Fruit fly (Drosophila melanogaster) whole organism, embryonic: ENCODE results near the gene Mlc-c.

ENCODE experiments used
- Atf6 ChIP-seq: fragments of 200-800 bp; sonication (Bioruptor generic); IDR thresholded peaks from 2 replicates; pipeline ENCODE4 v1.3.6; 2022; ENCODE audit warnings: missing biosample characterization, missing genetic modification characterization
- Awh ChIP-seq: fragments of 200-800 bp; sonication (Bioruptor generic); IDR thresholded peaks from 2 replicates; pipeline ENCODE4, ENCODE4 v1.3.6; 2022; ENCODE audit warnings: missing biosample characterization, missing genetic modification characterization
- CG10209 ChIP-seq: fragments of 200-800 bp; sonication (Bioruptor generic); optimal IDR thresholded peaks from 3 replicates; lab custom pipeline; 2017; ENCODE audit warnings: missing biosample characterization, mild to moderate bottlenecking, missing genetic modification characterization, missing genetic modification reagents
- CG10431 ChIP-seq: fragments of 200-800 bp; sonication (Bioruptor generic); optimal IDR thresholded peaks from 3 replicates; lab custom pipeline; 2018; ENCODE audit warnings: missing biosample characterization, mild to moderate bottlenecking, missing genetic modification characterization
- CG10462 ChIP-seq: fragments of 200-800 bp; sonication (Bioruptor generic); optimal IDR thresholded peaks from 2 replicates; lab custom pipeline; 2016; ENCODE audit warnings: missing biosample characterization, missing genetic modification characterization
- CG10654 ChIP-seq: fragments of 200-800 bp; sonication (Bioruptor generic); optimal IDR thresholded peaks from 2 replicates; lab custom pipeline; 2016; ENCODE audit warnings: missing biosample characterization, missing genetic modification characterization
- CG12659 ChIP-seq: fragments of 200-800 bp; sonication (Bioruptor generic); optimal IDR thresholded peaks from 3 replicates; lab custom pipeline; 2017; ENCODE audit warnings: mild to moderate bottlenecking, missing biosample characterization, missing genetic modification reagents, missing genetic modification characterization
- CG12769 ChIP-seq: fragments of 200-800 bp; sonication (Bioruptor generic); optimal IDR thresholded peaks from 2 replicates; lab custom pipeline; 2019; ENCODE audit warnings: missing biosample characterization, mild to moderate bottlenecking, missing genetic modification characterization, moderate library complexity
- CG1529 ChIP-seq: fragments of 200-800 bp; sonication (Bioruptor generic); optimal IDR thresholded peaks from 3 replicates; lab custom pipeline; 2018; ENCODE audit warnings: missing biosample characterization, missing genetic modification characterization
- CG1603 ChIP-seq: fragments of 200-800 bp; sonication (Bioruptor generic); optimal IDR thresholded peaks from 2 replicates; lab custom pipeline; 2019; ENCODE audit warnings: missing biosample characterization, mild to moderate bottlenecking, missing genetic modification characterization, moderate library complexity
- CG16815 ChIP-seq: fragments of 200-800 bp; sonication (Bioruptor generic); optimal IDR thresholded peaks from 3 replicates; lab custom pipeline; 2017; ENCODE audit warnings: missing biosample characterization, mild to moderate bottlenecking, missing genetic modification characterization
- CG17361 ChIP-seq: fragments of 200-800 bp; sonication (Bioruptor generic); IDR thresholded peaks from 3 replicates; pipeline ENCODE4 v1.3.6; 2022; ENCODE audit warnings: missing biosample characterization, missing genetic modification characterization
- CG17829 ChIP-seq: fragments of 200-800 bp; optimal IDR thresholded peaks from 2 replicates; lab custom pipeline; 2019; ENCODE audit warnings: missing biosample characterization, mild to moderate bottlenecking, missing genetic modification characterization, moderate library complexity
- CG1832 ChIP-seq: fragments of 200-800 bp; sonication (Bioruptor generic); optimal IDR thresholded peaks from 2 replicates; lab custom pipeline; 2017; ENCODE audit warnings: missing biosample characterization, mild to moderate bottlenecking, missing genetic modification characterization, inconsistent platforms
- CG2120 ChIP-seq: fragments of 200-800 bp; sonication (Bioruptor generic); optimal IDR thresholded peaks from 3 replicates; lab custom pipeline; 2016; ENCODE audit warnings: missing biosample characterization, missing genetic modification characterization
- CG32532 ChIP-seq: fragments of 200-800 bp; sonication (Bioruptor generic); IDR thresholded peaks from 2 replicates; pipeline ENCODE4 v1.3.6; 2022; ENCODE audit warnings: missing biosample characterization, missing genetic modification characterization
- CG32772 ChIP-seq: fragments of 200-800 bp; sonication (Bioruptor generic); IDR thresholded peaks from 2 replicates; pipeline ENCODE4 v1.3.6; 2022; ENCODE audit warnings: missing biosample characterization, missing genetic modification characterization
- CG3726 ChIP-seq: fragments of 200-800 bp; sonication (Bioruptor generic); IDR thresholded peaks from 3 replicates; pipeline ENCODE4, ENCODE4 v1.3.6; 2022; ENCODE audit warnings: missing biosample characterization, missing genetic modification characterization
- CG4424 ChIP-seq: fragments of 200-800 bp; sonication (Bioruptor generic); optimal IDR thresholded peaks from 3 replicates; lab custom pipeline; 2016; ENCODE audit warnings: missing biosample characterization, missing genetic modification characterization
- CG4730 ChIP-seq: fragments of 200-800 bp; sonication (Bioruptor generic); IDR thresholded peaks from 2 replicates; pipeline ENCODE4 v1.3.6; 2022; ENCODE audit warnings: missing biosample characterization, missing genetic modification characterization
- CG5180 ChIP-seq: fragments of 200-800 bp; sonication (Bioruptor generic); optimal IDR thresholded peaks from 3 replicates; lab custom pipeline; 2017; ENCODE audit warnings: missing biosample characterization, missing genetic modification characterization, mild to moderate bottlenecking, moderate library complexity, missing genetic modification reagents
- CG7963 ChIP-seq: fragments of 200-800 bp; sonication (Bioruptor generic); IDR thresholded peaks from 3 replicates; pipeline ENCODE4 v1.3.6; 2022; ENCODE audit warnings: missing biosample characterization, missing genetic modification characterization; ENCODE audit not compliant: partially characterized antibody
- CG8944 ChIP-seq: fragments of 200-800 bp; sonication (Bioruptor generic); optimal IDR thresholded peaks from 3 replicates; lab custom pipeline; 2016; ENCODE audit warnings: missing biosample characterization, missing genetic modification characterization
- Deaf1 ChIP-seq: fragments of 200-800 bp; optimal IDR thresholded peaks from 3 replicates; lab custom pipeline; 2019; ENCODE audit warnings: missing biosample characterization, mild to moderate bottlenecking, missing genetic modification characterization, moderate library complexity
- Hmr ChIP-seq: fragments of 200-800 bp; sonication (Bioruptor generic); optimal IDR thresholded peaks from 3 replicates; lab custom pipeline; 2017; ENCODE audit warnings: mild to moderate bottlenecking, missing biosample characterization, missing genetic modification reagents, missing genetic modification characterization
- Hr3 ChIP-seq: fragments of 200-800 bp; sonication (Bioruptor generic); optimal IDR thresholded peaks from 3 replicates; lab custom pipeline; 2016; ENCODE audit warnings: missing biosample characterization, missing genetic modification characterization
- MBD-R2 ChIP-seq: fragments of 200-800 bp; sonication (Bioruptor generic); IDR thresholded peaks from 2 replicates; pipeline ENCODE4 v1.3.6; 2022; ENCODE audit warnings: missing biosample characterization, missing genetic modification characterization
- Myb ChIP-seq: fragments of 200-800 bp; sonication (Bioruptor generic); optimal IDR thresholded peaks from 2 replicates; lab custom pipeline; 2016; ENCODE audit warnings: missing biosample characterization, missing genetic modification characterization
- Sox102F ChIP-seq: fragments of 200-800 bp; sonication (Bioruptor generic); optimal IDR thresholded peaks from 2 replicates; lab custom pipeline; 2018; ENCODE audit warnings: missing biosample characterization, mild to moderate bottlenecking, missing genetic modification characterization, moderate library complexity
- Spps ChIP-seq: fragments of 200-800 bp; sonication (Bioruptor generic); optimal IDR thresholded peaks from 2 replicates; lab custom pipeline; 2018; ENCODE audit warnings: missing biosample characterization, mild to moderate bottlenecking, missing genetic modification characterization
- Taf1 ChIP-seq: fragments of 200-800 bp; sonication (Bioruptor generic); IDR thresholded peaks from 2 replicates; pipeline ENCODE4 v1.3.6; 2022; ENCODE audit warnings: missing biosample characterization, missing genetic modification characterization
- Xrp1 ChIP-seq: fragments of 200-800 bp; sonication (Bioruptor generic); IDR thresholded peaks from 2 replicates; pipeline ENCODE4 v1.3.6; 2022; ENCODE audit warnings: missing biosample characterization, missing genetic modification characterization
- ap ChIP-seq: fragments of 200-800 bp; sonication (Bioruptor generic); IDR thresholded peaks from 2 replicates; pipeline ENCODE4 v1.3.6; 2022; ENCODE audit warnings: missing biosample characterization, missing genetic modification characterization
- bbx ChIP-seq: fragments of 200-800 bp; sonication (Bioruptor generic); IDR thresholded peaks from 2 replicates; pipeline ENCODE4 v1.3.6; 2022; ENCODE audit warnings: missing biosample characterization, missing genetic modification characterization; ENCODE audit not compliant: partially characterized antibody
- chif ChIP-seq, 2 experiments: fragments of 200-800 bp; sonication (Bioruptor generic); optimal IDR thresholded peaks; 3 replicates each; lab custom pipeline; 2016; ENCODE audit warnings: missing biosample characterization in 2 of 2, missing genetic modification characterization in 2 of 2
- danr ChIP-seq: fragments of 200-800 bp; sonication (Bioruptor generic); IDR thresholded peaks from 2 replicates; pipeline ENCODE4 v1.3.6; 2022; ENCODE audit warnings: missing biosample characterization, missing genetic modification characterization
- esg ChIP-seq: fragments of 200-800 bp; sonication (Bioruptor generic); conservative IDR thresholded peaks from 2 replicates; pipeline ENCODE4 v1.3.6; 2022; ENCODE audit warnings: missing biosample characterization, missing genetic modification characterization
- grau ChIP-seq: fragments of 200-800 bp; optimal IDR thresholded peaks from 3 replicates; lab custom pipeline; 2019; ENCODE audit warnings: missing biosample characterization, mild to moderate bottlenecking, missing genetic modification characterization, moderate library complexity
- gro ChIP-seq: fragments of 200-800 bp; sonication (Bioruptor generic); optimal IDR thresholded peaks from 2 replicates; lab custom pipeline; 2016; ENCODE audit warnings: missing biosample characterization, missing genetic modification characterization
- lmd ChIP-seq: fragments of 200-800 bp; sonication (Bioruptor generic); IDR thresholded peaks from 2 replicates; pipeline ENCODE4 v1.3.6; 2022; ENCODE audit warnings: missing biosample characterization, missing genetic modification characterization
- mam ChIP-seq: fragments of 200-800 bp; sonication (Bioruptor generic); optimal IDR thresholded peaks from 3 replicates; lab custom pipeline; 2016; ENCODE audit warnings: missing biosample characterization, missing genetic modification characterization
- nerfin-2 ChIP-seq: fragments of 200-800 bp; sonication (Bioruptor generic); IDR thresholded peaks from 2 replicates; pipeline ENCODE4 v1.3.6; 2022; ENCODE audit warnings: missing biosample characterization, missing genetic modification characterization; ENCODE audit not compliant: partially characterized antibody
- pan ChIP-seq, 4 experiments: fragments of >200 bp in 3 of 4; fragments of 200-800 bp in 1 of 4; sonication (Bioruptor generic) in 1 of 4; optimal IDR thresholded peaks in 3 of 4; IDR thresholded peaks in 1 of 4; 2 replicates each; pipeline versions ENCODE4 v1.3.6 to Lab custom; 2017 to 2022; ENCODE audit warnings: missing biosample characterization in 2 of 4, missing genetic modification characterization in 2 of 4, mixed read lengths in 1 of 4
- pnt ChIP-seq: fragments of 200-800 bp; sonication (Bioruptor generic); optimal IDR thresholded peaks from 3 replicates; lab custom pipeline; 2016; ENCODE audit warnings: missing biosample characterization, missing genetic modification characterization
- rib ChIP-seq: fragments of 200-800 bp; sonication (Bioruptor generic); IDR thresholded peaks from 2 replicates; pipeline ENCODE4 v1.3.6; 2022; ENCODE audit warnings: missing biosample characterization, missing genetic modification characterization
- scrt ChIP-seq: fragments of 200-800 bp; sonication (Bioruptor generic); optimal IDR thresholded peaks from 2 replicates; lab custom pipeline; 2018; ENCODE audit warnings: missing biosample characterization, mild to moderate bottlenecking, missing genetic modification characterization, moderate library complexity
- sob ChIP-seq: fragments of 200-800 bp; sonication (Bioruptor generic); IDR thresholded peaks from 2 replicates; pipeline ENCODE4 v1.3.6; 2022; ENCODE audit warnings: missing biosample characterization, missing genetic modification characterization
- ssp ChIP-seq: fragments of 200-800 bp; sonication (Bioruptor generic); IDR thresholded peaks from 2 replicates; pipeline ENCODE4 v1.3.6; 2022; ENCODE audit warnings: missing biosample characterization, missing genetic modification characterization
- vfl ChIP-seq: fragments of 200-800 bp; sonication (Bioruptor generic); optimal IDR thresholded peaks from 2 replicates; lab custom pipeline; 2016; ENCODE audit warnings: missing biosample characterization, missing genetic modification characterization
- zf30C ChIP-seq: fragments of 200-800 bp; sonication (Bioruptor generic); optimal IDR thresholded peaks from 3 replicates; lab custom pipeline; 2018; ENCODE audit warnings: missing biosample characterization, mild to moderate bottlenecking, missing genetic modification characterization

Gene Mlc-c

dm6 chrX:5638588-5638987 lies 16.2 kb upstream of the Mlc-c start (continued):
- TF ChIP-seq Sox102F (GFP tag; lab: Kevin White, UChicago) (peak; percentile 59), nerfin-2 (GFP tag; lab: Robert Waterston, UW) (no peak), CG2120 (peak; percentile 68), CG1832 (GFP tag; lab: Kevin White, UChicago) (no peak), chif (GFP tag; optimal IDR thresholded peaks at IDR 0.05; lab: Kevin White, UChicago) (peak; percentile 53 to 60), CG10431 (GFP tag; lab: Kevin White, UChicago) (no peak), CG5180 (GFP tag; lab: Kevin White, UChicago) (peak; percentile 16), CG10209 (GFP tag; lab: Kevin White, UChicago) (peak; percentile 20), Atf6 (peak; percentile 75), CG17829 (tag; lab: Kevin White, UChicago) (peak; percentile 24), Awh (GFP tag; lab: Robert Waterston, UW) (peak; percentile 67), Spps (tag; lab: Kevin White, UChicago) (peak; percentile 11), CG4424 (GFP tag; lab: Kevin White, UChicago) (peak; percentile 27), lmd (GFP tag; lab: Robert Waterston, UW) (peak; percentile 67), CG1603 (tag; lab: Kevin White, UChicago) (peak; percentile 60), MBD-R2 (peak; percentile 34; the same call in 1 of the 2 replicates), Hmr (peak; percentile 58), rib (GFP tag; lab: Robert Waterston, UW) (peak; percentile 61; the same call in 1 of the 2 replicates), CG12769 (tag; lab: Kevin White, UChicago) (no peak), CG10654 (GFP tag; lab: Kevin White, UChicago) (no peak), danr (no peak), pan (optimal IDR thresholded peaks at IDR 0.05; lab: Kevin White, UChicago) (no peak), pan (GFP tag; optimal IDR thresholded peaks at IDR 0.05 in 1 of 2, IDR thresholded peaks at IDR 0.05 in 1 of 2) (peak in 1 of 2 experiments; percentile 69), CG1529 (GFP tag; lab: Kevin White, UChicago) (no peak), CG8944 (peak; percentile 14), CG16815 (GFP tag; lab: Kevin White, UChicago) (peak; percentile 27), CG17361 (GFP tag; lab: Robert Waterston, UW) (peak; percentile 40; the same call in 1 of the 3 replicates), Deaf1 (tag; lab: Kevin White, UChicago) (peak; percentile 87), sob (peak; percentile 59; the same call in 1 of the 2 replicates), gro (GFP tag; lab: Kevin White, UChicago) (peak; percentile 44), esg (peak; percentile 64; the same call in 1 of the 2 replicates), CG4730 (GFP tag; lab: Robert Waterston, UW) (peak; percentile 40; the same call in 1 of the 2 replicates), zf30C (GFP tag; lab: Kevin White, UChicago) (no peak), grau (tag; lab: Kevin White, UChicago) (peak; percentile 54), CG3726 (GFP tag; lab: Robert Waterston, UW) (0 out of 3 replicates have a peak, but pooled peaks have one; percentile 21), ssp (0 out of 2 replicates have a peak, but pooled peaks have one; percentile 18), Taf1 (GFP tag; lab: Robert Waterston, UW) (peak; percentile 37; the same call in 1 of the 2 replicates), bbx (GFP tag; lab: Robert Waterston, UW) (no peak), Hr3 (GFP tag; lab: Kevin White, UChicago) (peak; percentile 4), pnt (GFP tag; lab: Kevin White, UChicago) (peak; percentile 41), CG10462 (GFP tag; lab: Kevin White, UChicago) (peak; percentile 9), Xrp1 (GFP tag; lab: Robert Waterston, UW) (peak; percentile 81), ap (GFP tag; lab: Robert Waterston, UW) (peak; percentile 48; the same call in 1 of the 2 replicates), vfl (GFP tag; lab: Kevin White, UChicago) (peak; percentile 39), CG32532 (peak; percentile 75), mam (GFP tag; lab: Kevin White, UChicago) (peak; percentile 50), CG32772 (GFP tag; lab: Robert Waterston, UW) (peak; percentile 57), CG12659 (GFP tag; lab: Kevin White, UChicago) (peak; percentile 35), Myb (peak; percentile 27), CG7963 (GFP tag; lab: Robert Waterston, UW) (no peak), scrt (peak; percentile 76)
